Worm (Caenorhabditis elegans) whole organism, L2 larva: ENCODE data around the gene F21C10.11.
A peak's percentile ranks its signal among the peaks of the same experiment; 100 is the strongest.

Source experiments
- C34F6.9 ChIP-seq: fragments of 150-350 bp; optimal IDR thresholded peaks from 2 replicates; lab custom pipeline; 2014; ENCODE audit warnings: missing biosample characterization, missing genetic modification characterization
- F13H6.1 ChIP-seq: sonication (generic microtip); optimal IDR thresholded peaks from 2 replicates; lab custom pipeline; 2016; ENCODE audit warnings: missing genetic modification characterization, missing compliant biosample characterization
- aly-2 ChIP-seq: fragments of 150-350 bp; optimal IDR thresholded peaks from 2 replicates; lab custom pipeline; 2014; ENCODE audit warnings: missing biosample characterization, missing genetic modification characterization
- ama-1 ChIP-seq: fragments of 150-350 bp; optimal IDR thresholded peaks from 2 replicates; lab custom pipeline; 2018; ENCODE audit warnings: inconsistent platforms
- blmp-1 ChIP-seq: sonication (generic microtip); optimal IDR thresholded peaks from 2 replicates; lab custom pipeline; 2017; ENCODE audit warnings: missing genetic modification characterization, mild to moderate bottlenecking, missing compliant biosample characterization, antibody characterized with exemption, moderate library complexity; ENCODE audit not compliant: insufficient read depth
- ceh-82 ChIP-seq: fragments of 150-350 bp; optimal IDR thresholded peaks from 2 replicates; lab custom pipeline; 2014; ENCODE audit warnings: missing biosample characterization, missing genetic modification characterization
- dmd-4 ChIP-seq: sonication (generic microtip); optimal IDR thresholded peaks from 2 replicates; lab custom pipeline; 2017; ENCODE audit warnings: missing biosample characterization, missing genetic modification characterization
- egl-27 ChIP-seq: sonication (generic microtip); optimal IDR thresholded peaks from 3 replicates; lab custom pipeline; 2017; ENCODE audit warnings: missing biosample characterization, missing genetic modification reagents, missing genetic modification characterization
- elt-1 ChIP-seq: fragments of 150-350 bp; optimal IDR thresholded peaks from 2 replicates; lab custom pipeline; 2014; ENCODE audit warnings: missing biosample characterization, missing genetic modification characterization
- elt-3 ChIP-seq: sonication (generic microtip); optimal IDR thresholded peaks from 2 replicates; lab custom pipeline; 2017; ENCODE audit warnings: missing biosample characterization, missing genetic modification characterization
- fos-1 ChIP-seq: fragments of 150-350 bp; optimal IDR thresholded peaks from 2 replicates; lab custom pipeline; 2014; ENCODE audit warnings: missing biosample characterization, missing genetic modification characterization
- lin-11 ChIP-seq: fragments of 150-350 bp; sonication (generic microtip); optimal IDR thresholded peaks from 2 replicates; lab custom pipeline; 2014; ENCODE audit warnings: missing biosample characterization, missing genetic modification characterization, inconsistent platforms, mixed read lengths
- lin-13 ChIP-seq: fragments of 150-350 bp; optimal IDR thresholded peaks from 2 replicates; lab custom pipeline; 2014; ENCODE audit warnings: missing biosample characterization, missing genetic modification reagents, missing genetic modification characterization
- lsy-2 ChIP-seq, 2 experiments: fragments of 150-350 bp in 1 of 2; sonication (generic microtip) in 1 of 2; optimal IDR thresholded peaks; 2 replicates each; lab custom pipeline; 2014 to 2017; ENCODE audit warnings: missing biosample characterization in 2 of 2, missing genetic modification characterization in 2 of 2
- mab-5 ChIP-seq: fragments of 150-350 bp; optimal IDR thresholded peaks from 2 replicates; lab custom pipeline; 2014; ENCODE audit warnings: missing biosample characterization, missing genetic modification characterization
- mdl-1 ChIP-seq, 2 experiments: fragments of 150-350 bp in 1 of 2; sonication (generic microtip) in 1 of 2; optimal IDR thresholded peaks; 2 replicates each; lab custom pipeline; 2017; ENCODE audit warnings: missing biosample characterization in 2 of 2, missing genetic modification characterization in 2 of 2
- nhr-10 ChIP-seq: sonication (generic microtip); optimal IDR thresholded peaks from 2 replicates; lab custom pipeline; 2017; ENCODE audit warnings: missing biosample characterization, missing genetic modification characterization
- nhr-11 ChIP-seq: fragments of 150-350 bp; optimal IDR thresholded peaks from 2 replicates; lab custom pipeline; 2014; ENCODE audit warnings: missing biosample characterization, missing genetic modification characterization
- nhr-129 ChIP-seq: fragments of 150-350 bp; optimal IDR thresholded peaks from 2 replicates; lab custom pipeline; 2014; ENCODE audit warnings: missing biosample characterization, missing genetic modification characterization
- nhr-23 ChIP-seq: fragments of 150-350 bp; optimal IDR thresholded peaks from 2 replicates; lab custom pipeline; 2014; ENCODE audit warnings: missing biosample characterization, missing genetic modification reagents, missing genetic modification characterization
- nhr-25 ChIP-seq: fragments of 150-350 bp; sonication (generic microtip); optimal IDR thresholded peaks from 3 replicates; lab custom pipeline; 2014; ENCODE audit warnings: missing biosample characterization, missing genetic modification characterization
- nhr-6 ChIP-seq: fragments of 150-350 bp; optimal IDR thresholded peaks from 2 replicates; lab custom pipeline; 2014; ENCODE audit warnings: missing biosample characterization, missing genetic modification characterization
- skn-1 ChIP-seq: sonication (generic microtip); optimal IDR thresholded peaks from 2 replicates; lab custom pipeline; 2017; ENCODE audit warnings: missing biosample characterization, missing genetic modification characterization
- sma-3 ChIP-seq: sonication (generic microtip); optimal IDR thresholded peaks from 2 replicates; lab custom pipeline; 2016; ENCODE audit warnings: missing genetic modification reagents, missing genetic modification characterization, missing compliant biosample characterization
- sma-9 ChIP-seq, 2 experiments: fragments of 150-350 bp in 1 of 2; sonication (generic microtip) in 1 of 2; optimal IDR thresholded peaks; 2 replicates each; lab custom pipeline; 2014 to 2016; ENCODE audit warnings: missing genetic modification characterization in 2 of 2, mild to moderate bottlenecking in 1 of 2, missing biosample characterization in 1 of 2, missing compliant biosample characterization in 1 of 2, missing genetic modification reagents in 1 of 2, moderate library complexity in 1 of 2
- unc-39 ChIP-seq: fragments of 150-350 bp; optimal IDR thresholded peaks from 2 replicates; lab custom pipeline; 2014; ENCODE audit warnings: missing biosample characterization, missing genetic modification characterization
- unc-55 ChIP-seq: fragments of 150-350 bp; sonication (generic microtip); optimal IDR thresholded peaks from 3 replicates; lab custom pipeline; 2014; ENCODE audit warnings: missing biosample characterization, missing genetic modification reagents, missing genetic modification characterization
- zag-1 ChIP-seq: fragments of 150-350 bp; optimal IDR thresholded peaks from 2 replicates; lab custom pipeline; 2014; ENCODE audit warnings: missing biosample characterization, missing genetic modification characterization
- ztf-1 ChIP-seq: fragments of 200-800 bp; sonication (Bioruptor generic); conservative IDR thresholded peaks from 2 replicates; pipeline ENCODE4 v1.3.6; 2022; ENCODE audit warnings: missing genetic modification characterization, missing compliant biosample characterization
- ztf-11 ChIP-seq: sonication (generic microtip); optimal IDR thresholded peaks from 2 replicates; lab custom pipeline; 2017; ENCODE audit warnings: missing biosample characterization, missing genetic modification characterization

F21C10.11 gene

ce11 chrV:9097213-9097612 lies 26.1 kb upstream of the F21C10.11 start:
- TF ChIP-seq elt-1 (tag; lab: Kevin White, UChicago) (no peak), egl-27 (tag; lab: Kevin White, UChicago) (no peak), ztf-1 (no peak), nhr-6 (tag; lab: Kevin White, UChicago) (no peak), zag-1 (tag; lab: Kevin White, UChicago) (no peak), unc-39 (tag; lab: Kevin White, UChicago) (no peak), nhr-129 (tag; lab: Kevin White, UChicago) (peak; percentile 38)

ce11 chrV:9098280-9098973 lies 24.9 kb upstream of the F21C10.11 start, which contains the start of gene F21C10.9:
TSS of gene F21C10.9 (minus strand) at chrV:9098696.
- TF ChIP-seq nhr-25 (tag; lab: Kevin White, UChicago) = no peak
- peak; percentile 5 for TF ChIP-seq fos-1 (tag; lab: Kevin White, UChicago)

- TF ChIP-seq mdl-1 (tag; optimal IDR thresholded peaks at IDR 0.05; lab: Kevin White, UChicago) = no peak
- TF ChIP-seq ceh-82 (tag; lab: Kevin White, UChicago) = no peak
Observed at ce11 chrV:9101062-9101461, 22.2 kb upstream of the F21C10.11 start, which contains the start of gene frpr-6. TSS of gene frpr-6 (minus strand) at chrV:9101162.

- TF ChIP-seq lsy-2 (tag; optimal IDR thresholded peaks at IDR 0.05; lab: Kevin White, UChicago) (no peak), nhr-11 (no peak), egl-27 (tag; lab: Kevin White, UChicago) (no peak), dmd-4 (tag; lab: Kevin White, UChicago) (no peak), sma-9 (GFP tag; optimal IDR thresholded peaks at IDR 0.05; lab: Kevin White, UChicago) (no peak), sma-9 (tag; optimal IDR thresholded peaks at IDR 0.05; lab: Kevin White, UChicago) (no peak)
Observed at ce11 chrV:9108219-9108618, 15.1 kb upstream of the F21C10.11 start, which contains the start of gene F21C10.18. TSS of gene F21C10.18 (plus strand) at chrV:9108519.

ce11 chrV:9109281-9109680 lies 14.0 kb upstream of the F21C10.11 start, which contains the start of gene pqn-31:
TSS of gene pqn-31 (plus strand) at chrV:9109581.
- TF ChIP-seq aly-2 (no peak), ama-1 (lab: Kevin White, UChicago) (no peak), blmp-1 (tag; lab: Kevin White, UChicago) (no peak), F13H6.1 (tag; lab: Kevin White, UChicago) (no peak), ztf-11 (tag; lab: Kevin White, UChicago) (no peak), C34F6.9 (tag; lab: Kevin White, UChicago) (no peak), mdl-1 (tag; optimal IDR thresholded peaks at IDR 0.05; lab: Kevin White, UChicago) (no peak), lin-13 (GFP tag; lab: Kevin White, UChicago) (no peak), sma-3 (GFP tag; lab: Kevin White, UChicago) (no peak), nhr-25 (tag; lab: Kevin White, UChicago) (no peak), nhr-23 (tag; lab: Kevin White, UChicago) (no peak), elt-3 (no peak), nhr-129 (tag; lab: Kevin White, UChicago) (no peak), sma-9 (GFP tag; optimal IDR thresholded peaks at IDR 0.05; lab: Kevin White, UChicago) (no peak), sma-9 (tag; optimal IDR thresholded peaks at IDR 0.05; lab: Kevin White, UChicago) (no peak), lin-11 (tag; lab: Kevin White, UChicago) (no peak), ceh-82 (tag; lab: Kevin White, UChicago) (no peak), mab-5 (no peak), skn-1 (tag; lab: Kevin White, UChicago) (no peak), unc-55 (GFP tag; lab: Kevin White, UChicago) (no peak), zag-1 (tag; lab: Kevin White, UChicago) (no peak)

- TF ChIP-seq nhr-10 (tag; lab: Kevin White, UChicago) (no peak), sma-9 (GFP tag; optimal IDR thresholded peaks at IDR 0.05; lab: Kevin White, UChicago) (peak; percentile 25), sma-9 (tag; optimal IDR thresholded peaks at IDR 0.05; lab: Kevin White, UChicago) (no peak), ztf-1 (no peak), nhr-25 (tag; lab: Kevin White, UChicago) (no peak), C34F6.9 (tag; lab: Kevin White, UChicago) (no peak), nhr-129 (tag; lab: Kevin White, UChicago) (peak; percentile 46)
Observed at ce11 chrV:9111957-9112356, 11.3 kb upstream of the F21C10.11 start.
